Fruit fly (Drosophila melanogaster): ENCODE measurements around the gene EMC10.
A peak's percentile ranks its signal among the peaks of the same experiment; 100 is the strongest.

The EMC10 gene

DNA sequence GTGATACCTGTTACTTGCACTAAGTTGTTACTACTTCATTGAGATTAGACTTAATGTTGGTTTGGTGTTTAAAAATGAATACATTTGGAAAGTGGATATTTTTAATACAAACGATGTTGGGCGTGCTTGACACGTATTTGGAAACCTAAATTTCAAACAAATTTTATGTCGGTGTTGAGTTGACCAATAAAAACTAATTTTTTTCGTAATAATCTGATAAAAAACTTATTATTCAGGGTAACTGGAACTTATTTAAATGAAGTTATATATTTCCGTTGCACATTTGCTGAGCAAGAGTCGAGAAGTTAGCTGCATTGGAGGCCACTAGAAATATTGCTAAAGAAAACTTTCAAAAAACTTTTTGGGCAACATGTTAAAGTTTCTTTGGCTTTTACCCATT is 31.9 kb upstream of the EMC10 start, which contains the start of gene CG33290:
TSS of gene CG33290 (plus strand) at position 301 of the 400 bp plus-strand sequence.
- TF ChIP-seq CG11617 (GFP tag; optimal IDR thresholded peaks at IDR 0.05) (no peak), kay (GFP tag; ENCODE audit: borderline replicate concordance) (peak; percentile 39)

DNA sequence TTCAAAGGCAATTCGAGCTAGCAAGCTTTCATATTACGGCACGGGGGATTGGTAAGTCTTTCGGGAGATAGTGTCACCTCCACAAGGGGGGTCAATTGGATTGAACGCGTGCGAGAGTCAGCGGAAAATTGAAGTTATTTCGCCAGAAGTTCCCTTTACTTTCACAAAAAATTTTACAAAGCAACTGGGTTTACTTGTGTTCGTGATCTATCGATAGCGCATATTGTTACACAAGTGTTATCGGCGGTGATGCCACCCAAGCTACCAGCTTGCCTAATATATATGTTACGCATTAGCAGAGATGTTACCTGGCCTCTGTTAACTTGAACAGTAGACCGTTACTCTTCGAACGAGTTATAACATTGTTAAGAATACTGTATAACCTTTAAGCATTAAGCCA is 19.2 kb upstream of the EMC10 start, which contains the start of gene Wnk:
TSS of gene Wnk (minus strand) at position 177 of the 400 bp plus-strand sequence.
- no peak for TF ChIP-seq toe (GFP tag; optimal IDR thresholded peaks at IDR 0.05)
- peak; percentile 50 for TF ChIP-seq bab1 (GFP tag; optimal IDR thresholded peaks at IDR 0.05)

DNA sequence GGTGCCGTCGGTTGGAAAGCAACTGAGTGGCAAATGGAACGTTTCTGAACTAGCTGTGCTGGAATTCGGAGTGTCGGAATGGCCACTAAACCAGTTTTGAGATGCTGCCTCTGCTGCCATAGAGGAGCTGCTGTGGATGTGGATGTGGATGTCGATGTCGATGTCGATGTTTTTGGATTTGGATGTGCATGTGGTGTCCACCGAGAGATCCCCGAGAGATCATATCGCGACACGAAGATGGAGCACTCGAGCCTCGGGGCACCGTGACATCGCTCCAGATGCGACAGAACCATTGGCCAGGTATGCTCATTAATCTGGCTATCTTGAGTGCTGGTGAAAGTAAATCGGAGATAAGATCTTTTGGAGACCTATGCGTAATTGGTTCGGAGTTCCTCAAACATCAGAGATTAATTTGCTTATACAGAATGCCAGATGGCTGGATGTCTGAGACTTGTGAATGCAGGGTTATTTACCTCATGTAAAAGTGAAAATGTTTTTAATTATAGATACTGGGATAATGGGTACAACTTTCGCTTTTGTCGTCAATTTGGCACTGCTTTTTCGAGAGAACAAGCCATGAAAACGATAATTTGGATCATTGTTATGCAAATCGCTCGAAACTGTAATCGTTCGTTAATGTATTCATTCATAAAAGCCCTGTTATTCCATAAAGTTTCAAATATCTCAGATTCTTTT is 15.6 kb upstream of the EMC10 start, which contains the start of gene CG7173:
TSS of gene CG7173 (minus strand) at position 51 of the 696 bp plus-strand sequence.
- TF ChIP-seq Mnt (GFP tag; optimal IDR thresholded peaks at IDR 0.05) (no peak), pad (GFP tag; optimal IDR thresholded peaks at IDR 0.05) (no peak), CG5204 (GFP tag; optimal IDR thresholded peaks at IDR 0.05) (no peak), cic (GFP tag; optimal IDR thresholded peaks at IDR 0.05) (no peak), toe (GFP tag; optimal IDR thresholded peaks at IDR 0.05) (no peak), CG1620 (GFP tag; optimal IDR thresholded peaks at IDR 0.05) (no peak), bab1 (GFP tag; optimal IDR thresholded peaks at IDR 0.05) (no peak), CG33017 (tag; optimal IDR thresholded peaks at IDR 0.05) (no peak), tj (GFP tag; optimal IDR thresholded peaks at IDR 0.05) (no peak), Clk (GFP tag; optimal IDR thresholded peaks at IDR 0.05) (no peak), Hr96 (GFP tag; optimal IDR thresholded peaks at IDR 0.05) (no peak), cnc (optimal IDR thresholded peaks at IDR 0.05) (no peak), Crg-1 (GFP tag; optimal IDR thresholded peaks at IDR 0.05) (no peak), kay (GFP tag; ENCODE audit: borderline replicate concordance) (no peak), CG14711 (tag; optimal IDR thresholded peaks at IDR 0.05) (no peak), CG12768 (GFP tag; optimal IDR thresholded peaks at IDR 0.05) (no peak), ovo (GFP tag; optimal IDR thresholded peaks at IDR 0.05) (no peak), CG11617 (GFP tag; optimal IDR thresholded peaks at IDR 0.05) (no peak)

DNA sequence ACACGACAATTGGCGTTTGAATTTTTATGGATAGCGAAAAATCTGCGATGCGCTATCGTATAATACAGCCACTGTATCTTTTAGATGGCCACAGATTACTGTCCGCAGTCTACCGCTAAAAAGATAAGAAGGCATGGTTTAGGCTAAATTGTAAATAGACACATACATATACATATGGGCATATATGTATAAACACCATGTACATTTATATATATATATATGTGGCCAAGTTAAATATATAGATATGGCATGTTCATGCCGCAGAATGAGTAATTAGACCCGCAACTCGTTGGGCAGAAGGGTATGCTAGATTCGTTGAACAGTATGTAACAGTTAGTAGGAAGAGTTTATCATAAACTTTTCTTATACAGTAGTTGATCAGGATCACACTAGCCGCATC is 11.8 kb upstream of the EMC10 start, which contains the start of gene CapaR:
TSS of gene CapaR (minus strand) at position 101 of the 400 bp plus-strand sequence.
- TF ChIP-seq bab1 (GFP tag; optimal IDR thresholded peaks at IDR 0.05): no peak
- no peak for TF ChIP-seq CG33017 (tag; optimal IDR thresholded peaks at IDR 0.05)
- no peak for TF ChIP-seq CG1620 (GFP tag; optimal IDR thresholded peaks at IDR 0.05)
- TF ChIP-seq kay (GFP tag; ENCODE audit: borderline replicate concordance): no peak
- no peak for TF ChIP-seq CG5204 (GFP tag; optimal IDR thresholded peaks at IDR 0.05)
- no peak for TF ChIP-seq Clk (GFP tag; optimal IDR thresholded peaks at IDR 0.05)
- TF ChIP-seq cic (GFP tag; optimal IDR thresholded peaks at IDR 0.05): no peak

DNA sequence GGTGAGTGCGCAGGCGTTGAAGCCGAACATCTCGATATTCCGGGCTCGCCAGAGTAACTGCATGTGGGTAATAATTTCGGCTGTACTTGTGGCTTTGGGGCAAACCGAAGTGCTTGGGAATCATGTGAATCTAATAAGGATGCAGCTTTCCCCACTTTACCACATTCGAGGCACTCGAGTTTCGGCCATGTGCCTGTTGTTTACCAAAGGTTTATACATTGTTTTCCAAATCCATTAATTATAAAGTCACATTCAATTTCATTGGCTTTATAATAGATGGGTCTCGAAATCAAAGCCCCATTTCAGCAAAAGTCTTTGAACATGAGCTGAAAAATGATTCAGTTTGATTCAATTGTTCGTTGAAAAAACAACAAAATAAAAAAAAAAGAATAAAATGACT is 8.8 kb upstream of the EMC10 start, which contains the start of gene CG7634:
TSS of gene CG7634 (plus strand) at position 301 of the 400 bp plus-strand sequence.
- no peak for TF ChIP-seq toe (GFP tag; optimal IDR thresholded peaks at IDR 0.05)
- no peak for TF ChIP-seq CG7101 (tag; optimal IDR thresholded peaks at IDR 0.05)
- TF ChIP-seq bab1 (GFP tag; optimal IDR thresholded peaks at IDR 0.05): no peak
- no peak for TF ChIP-seq cic (GFP tag; optimal IDR thresholded peaks at IDR 0.05)
- TF ChIP-seq Crg-1 (GFP tag; optimal IDR thresholded peaks at IDR 0.05): no peak
- TF ChIP-seq Clk (GFP tag; optimal IDR thresholded peaks at IDR 0.05): no peak
- no peak for TF ChIP-seq kay (GFP tag; ENCODE audit: borderline replicate concordance)
- no peak for TF ChIP-seq CG5204 (GFP tag; optimal IDR thresholded peaks at IDR 0.05)
- no peak for TF ChIP-seq CG14711 (tag; optimal IDR thresholded peaks at IDR 0.05)
- no peak for TF ChIP-seq tj (GFP tag; optimal IDR thresholded peaks at IDR 0.05)
- no peak for TF ChIP-seq CG7045 (GFP tag; optimal IDR thresholded peaks at IDR 0.05)

DNA sequence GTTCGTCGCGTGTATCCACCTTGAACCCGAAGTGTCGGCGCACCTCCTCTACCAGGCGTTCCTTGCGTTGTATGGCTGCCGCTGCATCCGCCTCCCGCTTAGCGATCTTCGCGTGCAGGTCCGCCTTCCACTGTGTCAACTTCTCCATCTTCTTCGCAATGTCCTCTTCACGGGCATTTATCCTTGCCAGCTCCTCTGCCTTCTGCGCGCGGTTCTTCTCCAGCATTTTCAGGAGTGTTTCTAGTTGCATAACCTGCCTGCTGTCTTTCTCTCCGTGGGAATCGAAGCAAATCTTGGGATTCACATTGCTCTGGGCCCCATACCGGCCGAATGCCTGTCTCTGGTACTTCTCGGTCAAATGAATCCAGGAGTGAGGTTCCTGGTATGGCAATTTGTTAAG is 5.7 kb upstream of the EMC10 start:
- TF ChIP-seq cnc (optimal IDR thresholded peaks at IDR 0.05): no peak
- no peak for TF ChIP-seq toe (GFP tag; optimal IDR thresholded peaks at IDR 0.05)
- TF ChIP-seq pad (GFP tag; optimal IDR thresholded peaks at IDR 0.05): no peak
- no peak for TF ChIP-seq CG7101 (tag; optimal IDR thresholded peaks at IDR 0.05)
- TF ChIP-seq CG12768 (GFP tag; optimal IDR thresholded peaks at IDR 0.05): no peak
- TF ChIP-seq kay (GFP tag; ENCODE audit: borderline replicate concordance): no peak
- TF ChIP-seq Hr96 (GFP tag; optimal IDR thresholded peaks at IDR 0.05): no peak
- no peak for TF ChIP-seq CG11617 (GFP tag; optimal IDR thresholded peaks at IDR 0.05)
- TF ChIP-seq CG5204 (GFP tag; optimal IDR thresholded peaks at IDR 0.05): no peak
- TF ChIP-seq cic (GFP tag; optimal IDR thresholded peaks at IDR 0.05): no peak
- no peak for TF ChIP-seq bab1 (GFP tag; optimal IDR thresholded peaks at IDR 0.05)
- TF ChIP-seq Clk (GFP tag; optimal IDR thresholded peaks at IDR 0.05): no peak
- no peak for TF ChIP-seq CG1620 (GFP tag; optimal IDR thresholded peaks at IDR 0.05)
- TF ChIP-seq CG7045 (GFP tag; optimal IDR thresholded peaks at IDR 0.05): no peak
- no peak for TF ChIP-seq CG33017 (tag; optimal IDR thresholded peaks at IDR 0.05)
- TF ChIP-seq tj (GFP tag; optimal IDR thresholded peaks at IDR 0.05): no peak
- TF ChIP-seq ovo (GFP tag; optimal IDR thresholded peaks at IDR 0.05): no peak
- TF ChIP-seq Mnt (GFP tag; optimal IDR thresholded peaks at IDR 0.05): no peak
- no peak for TF ChIP-seq CG14711 (tag; optimal IDR thresholded peaks at IDR 0.05)

DNA sequence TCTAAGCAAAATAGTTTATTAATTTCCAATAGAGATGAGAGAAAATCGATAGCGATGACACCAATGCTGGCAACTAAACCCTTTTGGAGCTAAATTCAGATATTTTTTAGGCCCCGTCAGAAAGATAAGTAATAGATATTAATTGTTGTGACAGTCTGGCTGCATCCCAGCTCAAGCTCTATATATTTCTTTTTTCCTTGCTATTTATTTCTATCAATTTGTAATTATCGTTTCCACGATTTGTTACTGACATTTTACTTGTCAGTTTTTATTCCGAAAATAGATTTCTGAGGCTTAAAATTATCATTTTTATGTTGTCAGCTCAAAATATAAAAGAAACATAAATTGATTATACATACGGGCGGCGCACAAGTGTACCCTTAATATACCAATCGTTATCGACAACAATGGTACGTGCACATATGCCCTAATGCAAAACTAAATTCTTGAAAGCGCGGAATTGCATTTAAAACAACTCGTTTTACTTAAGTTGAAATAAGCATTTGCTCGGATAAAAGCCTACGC is 5.0 kb upstream of the EMC10 start, which contains the start of the genes CRIF and SMC5:
TSS of gene CRIF (minus strand) at position 51 of the 525 bp plus-strand sequence.
TSS of gene SMC5 (plus strand) at position 329 of the 525 bp plus-strand sequence.
- TF ChIP-seq tj (GFP tag; optimal IDR thresholded peaks at IDR 0.05) (peak; percentile 51), Mnt (GFP tag; optimal IDR thresholded peaks at IDR 0.05) (peak; percentile 36), CG11617 (GFP tag; optimal IDR thresholded peaks at IDR 0.05) (peak; percentile 62), toe (GFP tag; optimal IDR thresholded peaks at IDR 0.05) (peak; percentile 89), CG33017 (tag; optimal IDR thresholded peaks at IDR 0.05) (no peak), CG7045 (GFP tag; optimal IDR thresholded peaks at IDR 0.05) (peak; percentile 59), bab1 (GFP tag; optimal IDR thresholded peaks at IDR 0.05) (peak; percentile 69), CG5204 (GFP tag; optimal IDR thresholded peaks at IDR 0.05) (peak; percentile 81), Hr96 (GFP tag; optimal IDR thresholded peaks at IDR 0.05) (peak; percentile 76), Clk (GFP tag; optimal IDR thresholded peaks at IDR 0.05) (peak; percentile 43), cic (GFP tag; optimal IDR thresholded peaks at IDR 0.05) (no peak), cnc (optimal IDR thresholded peaks at IDR 0.05) (no peak), kay (GFP tag; ENCODE audit: borderline replicate concordance) (no peak), Crg-1 (GFP tag; optimal IDR thresholded peaks at IDR 0.05) (no peak), CG1620 (GFP tag; optimal IDR thresholded peaks at IDR 0.05) (peak; percentile 74), ovo (GFP tag; optimal IDR thresholded peaks at IDR 0.05) (no peak), CG14711 (tag; optimal IDR thresholded peaks at IDR 0.05) (peak; percentile 23), CG7101 (tag; optimal IDR thresholded peaks at IDR 0.05) (peak; percentile 57), CG12768 (GFP tag; optimal IDR thresholded peaks at IDR 0.05) (peak; percentile 47), pad (GFP tag; optimal IDR thresholded peaks at IDR 0.05) (peak; percentile 21)

Measured in whole organism, adult.